Fruit fly (Drosophila melanogaster): Measurements from ENCODE around the gene Zcchc7.

The Zcchc7 gene

DNA sequence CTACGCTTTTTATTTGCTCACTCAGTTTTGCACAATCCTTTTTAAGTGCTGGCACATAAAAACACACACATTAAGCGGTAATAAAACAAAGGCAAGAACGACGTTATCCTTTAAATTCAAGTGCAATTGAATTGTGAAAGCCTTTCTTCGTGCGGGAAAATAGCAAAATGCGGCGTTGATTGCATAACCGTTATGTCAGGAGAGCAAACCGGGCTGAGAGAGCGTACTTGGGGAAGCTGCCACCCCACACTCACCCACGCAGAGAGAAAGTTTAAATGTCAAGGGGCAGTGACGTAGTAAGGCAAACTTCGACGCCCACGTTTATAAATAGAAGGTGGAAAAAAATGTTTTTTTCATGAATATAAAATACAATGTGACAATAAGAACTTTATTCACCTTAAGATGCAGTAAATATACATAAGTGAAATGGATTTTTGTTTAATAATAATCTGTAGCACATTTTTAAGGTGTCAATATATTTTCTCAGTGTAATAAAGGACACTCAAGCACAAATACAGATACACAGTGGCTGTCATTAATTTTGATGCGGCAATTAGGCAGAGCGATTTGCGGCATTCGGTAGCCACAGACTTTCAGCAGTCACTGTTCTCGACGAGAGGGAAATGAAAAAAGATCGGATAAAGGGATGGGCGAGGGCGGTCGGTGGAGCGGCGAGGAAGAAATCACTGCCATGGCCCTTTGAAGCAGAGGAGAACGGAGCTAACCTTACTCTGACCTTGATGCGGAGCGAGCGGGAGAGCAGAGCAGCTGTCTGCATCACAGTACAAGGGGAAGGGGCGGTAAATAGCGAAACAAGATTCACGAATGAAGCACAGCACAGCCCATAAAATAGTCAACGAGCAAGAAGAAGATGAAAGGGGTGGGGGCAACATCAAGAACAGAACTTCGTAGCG lies 39.1 kb upstream of the Zcchc7 start (continued):
- no peak for TF ChIP-seq sc (optimal IDR thresholded peaks at IDR 0.05)
- no peak for TF ChIP-seq sc (GFP tag; optimal IDR thresholded peaks at IDR 0.05)
- no peak for TF ChIP-seq CG4282 (GFP tag; optimal IDR thresholded peaks at IDR 0.05)
- peak; percentile 23 for TF ChIP-seq pho (GFP tag; optimal IDR thresholded peaks at IDR 0.05)
- TF ChIP-seq Atf3 (GFP tag; optimal IDR thresholded peaks at IDR 0.05), result no peak
- TF ChIP-seq CG10274 (GFP tag; optimal IDR thresholded peaks at IDR 0.05), result no peak
- TF ChIP-seq fd96Cb (tag; optimal IDR thresholded peaks at IDR 0.05), result peak; percentile 47
- TF ChIP-seq CG1603 (tag; optimal IDR thresholded peaks at IDR 0.05), result peak; percentile 46
- peak; percentile 17 for TF ChIP-seq Camta (GFP tag; optimal IDR thresholded peaks at IDR 0.05)
- TF ChIP-seq CG16815 (GFP tag; optimal IDR thresholded peaks at IDR 0.05), result peak; percentile 2
- TF ChIP-seq insv (GFP tag; optimal IDR thresholded peaks at IDR 0.05), result no peak
- peak; percentile 63; the same call in 2 of the 3 replicates for TF ChIP-seq dysf (GFP tag; IDR thresholded peaks at IDR 0.05)
- TF ChIP-seq CG7928 (GFP tag; optimal IDR thresholded peaks at IDR 0.05), result no peak
- no peak for TF ChIP-seq chm (GFP tag; IDR thresholded peaks at IDR 0.05)
- peak; percentile 65 for TF ChIP-seq CG3281 (GFP tag; optimal IDR thresholded peaks at IDR 0.05)
- peak; percentile 35 for TF ChIP-seq CG4820 (GFP tag; optimal IDR thresholded peaks at IDR 0.05)
- TF ChIP-seq CG9932 (GFP tag; IDR thresholded peaks at IDR 0.05), result peak; percentile 26; the same call in 1 of the 2 replicates
- TF ChIP-seq bsh (GFP tag; optimal IDR thresholded peaks at IDR 0.05), result peak; percentile 6 to 67
- TF ChIP-seq CG4617 (GFP tag; optimal IDR thresholded peaks at IDR 0.05; ENCODE audit: borderline replicate concordance), result no peak
- no peak for TF ChIP-seq CG4328 (GFP tag; optimal IDR thresholded peaks at IDR 0.05)
- TF ChIP-seq CG1233 (GFP tag; optimal IDR thresholded peaks at IDR 0.05), result no peak
- TF ChIP-seq CG18599 (GFP tag; optimal IDR thresholded peaks at IDR 0.05), result peak; percentile 87
- no peak for TF ChIP-seq yki (optimal IDR thresholded peaks at IDR 0.05)
- no peak for TF ChIP-seq eyg (GFP tag; optimal IDR thresholded peaks at IDR 0.05)
- no peak for TF ChIP-seq schlank (tag; optimal IDR thresholded peaks at IDR 0.05)
- TF ChIP-seq Six4 (GFP tag; optimal IDR thresholded peaks at IDR 0.05), result no peak
- peak; percentile 25; the same call in 1 of the 3 replicates for TF ChIP-seq Aef1 (GFP tag; IDR thresholded peaks at IDR 0.05)
- peak; percentile 5 for TF ChIP-seq CG18764 (GFP tag; optimal IDR thresholded peaks at IDR 0.05)
- no peak; the same call in 1 of the 2 replicates for TF ChIP-seq CG3847 (GFP tag; IDR thresholded peaks at IDR 0.05)
- no peak for TF ChIP-seq run (tag; optimal IDR thresholded peaks at IDR 0.05)
- peak; percentile 26 for TF ChIP-seq Hr3 (GFP tag; optimal IDR thresholded peaks at IDR 0.05)
- TF ChIP-seq psq (GFP tag; optimal IDR thresholded peaks at IDR 0.05), result no peak
- TF ChIP-seq CG17186 (GFP tag; optimal IDR thresholded peaks at IDR 0.05), result no peak
- no peak for TF ChIP-seq bbx (GFP tag; IDR thresholded peaks at IDR 0.05; ENCODE audit: partially characterized antibody)
- TF ChIP-seq CG14050 (GFP tag; IDR thresholded peaks at IDR 0.05), result peak; percentile 15; the same call in 2 of the 3 replicates
- peak; percentile 58 for TF ChIP-seq CG11504 (tag; optimal IDR thresholded peaks at IDR 0.05)
- TF ChIP-seq CG6689 (GFP tag; IDR thresholded peaks at IDR 0.05), result no peak
- TF ChIP-seq ro (GFP tag; IDR thresholded peaks at IDR 0.05), result no peak
- TF ChIP-seq CG14710 (tag; optimal IDR thresholded peaks at IDR 0.05), result peak; percentile 27
- TF ChIP-seq scrt (GFP tag; optimal IDR thresholded peaks at IDR 0.05), result peak; percentile 52
- TF ChIP-seq CG10654 (GFP tag; optimal IDR thresholded peaks at IDR 0.05), result peak; percentile 17
- no peak for TF ChIP-seq Max (GFP tag; optimal IDR thresholded peaks at IDR 0.05)
- no peak for TF ChIP-seq B-H1 (GFP tag; IDR thresholded peaks at IDR 0.05)
- no peak for TF ChIP-seq Sin3A (optimal IDR thresholded peaks at IDR 0.05)
- no peak for TF ChIP-seq stwl (tag; optimal IDR thresholded peaks at IDR 0.05)
- no peak for TF ChIP-seq CG13775 (GFP tag; optimal IDR thresholded peaks at IDR 0.05)
- TF ChIP-seq CHES-1-like (GFP tag; optimal IDR thresholded peaks at IDR 0.05), result no peak
- peak in 1 of 2 experiments; percentile 26 for TF ChIP-seq chif (GFP tag; optimal IDR thresholded peaks at IDR 0.05)
- TF ChIP-seq CG12769 (tag; optimal IDR thresholded peaks at IDR 0.05), result peak; percentile 37
- TF ChIP-seq CG30403 (GFP tag; optimal IDR thresholded peaks at IDR 0.05), result peak; percentile 40

Measured in whole organism, embryonic.